Worm (Caenorhabditis elegans) whole organism, late embryonic: Measurements from ENCODE around the gene psf-1.

Experiments
- ama-1 ChIP-seq: fragments of 150-350 bp; optimal IDR thresholded peaks from 2 replicates; lab custom pipeline; 2014
- ceh-9 ChIP-seq: sonication (generic microtip); optimal IDR thresholded peaks from 2 replicates; lab custom pipeline; 2016; ENCODE audit warnings: mild to moderate bottlenecking, missing genetic modification characterization, inconsistent platforms, missing compliant biosample characterization
- fkh-10 ChIP-seq: fragments of 150-350 bp; optimal IDR thresholded peaks from 2 replicates; lab custom pipeline; 2014; ENCODE audit warnings: missing biosample characterization, missing genetic modification reagents, missing genetic modification characterization
- hlh-30 ChIP-seq: sonication (generic microtip); optimal IDR thresholded peaks from 2 replicates; lab custom pipeline; 2017; ENCODE audit warnings: antibody characterized with exemption, missing genetic modification characterization, missing compliant biosample characterization; ENCODE audit not compliant: insufficient read depth
- lin-11 ChIP-seq: fragments of 200-800 bp; sonication (Bioruptor generic); optimal IDR thresholded peaks from 2 replicates; lab custom pipeline; 2018; ENCODE audit warnings: mild to moderate bottlenecking, missing genetic modification characterization, missing compliant biosample characterization
- npax-4 ChIP-seq: sonication (generic microtip); optimal IDR thresholded peaks from 2 replicates; lab custom pipeline; 2016; ENCODE audit warnings: missing genetic modification characterization, missing compliant biosample characterization

- TF ChIP-seq npax-4 (tag; lab: Kevin White, UChicago) (no peak), ama-1 (lab: Kevin White, UChicago) (no peak), lin-11 (no peak), fkh-10 (GFP tag; lab: Kevin White, UChicago) (no peak), ceh-9 (tag; lab: Kevin White, UChicago) (no peak), hlh-30 (no peak)
Observed at ce11 chrII:9931476-9931875, 37.0 kb upstream of the psf-1 start, which contains the start of gene pho-11.
